Worm (Caenorhabditis elegans) whole organism, L4/young adult: Measurements from ENCODE around the gene ZK370.4.

Experiments used
- W03F9.2 ChIP-seq: fragments of 150-350 bp; optimal IDR thresholded peaks from 2 replicates; lab custom pipeline; 2014; ENCODE audit warnings: missing biosample characterization, missing genetic modification characterization
- dao-5 ChIP-seq: sonication (generic microtip); optimal IDR thresholded peaks from 2 replicates; lab custom pipeline; 2016; ENCODE audit warnings: missing genotype, missing genetic modification characterization, moderate library complexity, missing compliant biosample characterization
- him-1 ChIP-seq: sonication (generic microtip); optimal IDR thresholded peaks from 2 replicates; lab custom pipeline; 2016; ENCODE audit warnings: missing genotype, missing genetic modification reagents, missing genetic modification characterization, missing compliant biosample characterization

The ZK370.4 gene

DNA sequence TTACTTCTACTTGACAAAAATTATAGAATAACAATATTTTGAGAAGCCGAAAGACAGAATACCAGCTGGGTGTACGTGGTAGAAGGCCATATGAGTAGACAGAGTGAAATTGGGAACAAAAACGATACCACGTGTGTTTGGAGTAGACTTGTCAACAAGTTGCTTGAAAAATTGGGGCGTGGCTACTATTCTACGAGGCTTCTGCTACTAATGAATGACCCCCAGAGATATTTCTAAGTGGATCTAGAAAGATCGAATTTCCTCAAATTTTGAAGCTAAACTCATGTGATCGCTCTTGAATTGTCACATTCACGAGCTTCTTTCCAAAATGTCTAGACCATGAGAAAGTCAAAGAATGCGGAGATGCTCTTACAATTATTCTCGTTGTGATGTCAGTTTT is 30.8 kb upstream of the ZK370.4 start:
- TF ChIP-seq dao-5 (tag; lab: Kevin White, UChicago) (no peak), W03F9.2 (no peak), him-1 (tag; lab: Kevin White, UChicago) (no peak)

DNA sequence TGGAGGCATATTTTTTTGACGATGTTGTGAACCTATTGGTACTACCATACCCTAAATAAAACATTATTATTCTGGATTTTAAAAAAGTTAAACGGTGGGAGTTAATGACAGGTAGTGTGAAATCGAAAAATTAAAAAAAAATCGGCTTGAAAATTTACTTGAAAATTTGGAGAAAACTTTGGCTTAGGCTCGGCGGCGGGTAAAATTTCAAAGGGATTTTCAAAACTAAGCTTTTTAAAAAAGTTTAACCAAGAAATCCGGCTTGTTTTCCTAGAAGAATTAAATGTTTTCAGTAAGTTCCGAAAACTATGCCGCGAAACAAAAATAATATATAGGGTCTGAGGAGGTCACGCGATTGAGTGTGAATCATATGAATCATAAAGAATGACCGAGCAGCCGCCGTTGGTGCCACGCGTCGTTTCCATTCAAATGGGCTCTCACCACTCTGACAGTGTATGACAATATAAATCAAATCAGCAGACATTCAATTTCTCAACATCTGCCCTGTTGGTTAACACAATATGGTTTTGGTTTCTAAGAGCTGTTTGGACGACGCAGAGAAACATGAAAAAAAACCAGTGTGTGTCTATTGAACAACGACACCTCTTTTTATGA is 29.9 kb upstream of the ZK370.4 start, which contains the start of gene aak-1:
aak-1 (minus strand) TSS at position 51 of the 615 bp plus-strand sequence.
- TF ChIP-seq W03F9.2 (no peak), dao-5 (tag; lab: Kevin White, UChicago) (no peak), him-1 (tag; lab: Kevin White, UChicago) (no peak)

DNA sequence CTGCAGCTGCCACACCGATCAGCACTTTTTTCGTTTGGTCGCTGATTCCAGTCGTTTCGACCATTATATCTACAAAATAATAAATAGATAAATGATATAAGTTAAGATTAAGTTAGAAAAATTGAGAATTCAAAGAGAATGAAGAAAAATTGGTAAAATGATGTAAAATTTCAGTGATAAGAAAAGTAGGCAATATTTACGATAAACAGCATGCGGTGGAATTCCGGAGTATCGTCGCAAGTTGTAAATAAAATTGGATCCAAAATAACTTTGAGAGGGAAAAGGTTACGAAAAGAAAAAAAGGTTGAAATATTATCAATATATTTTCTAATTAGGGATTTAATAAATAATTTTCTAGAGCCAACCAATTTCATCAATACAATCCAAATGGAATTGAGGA is 23.5 kb upstream of the ZK370.4 start, which contains the start of gene tomm-70:
tomm-70 (minus strand) TSS at position 69 of the 400 bp plus-strand sequence.
- TF ChIP-seq dao-5 (tag; lab: Kevin White, UChicago) (no peak), W03F9.2 (no peak), him-1 (tag; lab: Kevin White, UChicago) (no peak)

DNA sequence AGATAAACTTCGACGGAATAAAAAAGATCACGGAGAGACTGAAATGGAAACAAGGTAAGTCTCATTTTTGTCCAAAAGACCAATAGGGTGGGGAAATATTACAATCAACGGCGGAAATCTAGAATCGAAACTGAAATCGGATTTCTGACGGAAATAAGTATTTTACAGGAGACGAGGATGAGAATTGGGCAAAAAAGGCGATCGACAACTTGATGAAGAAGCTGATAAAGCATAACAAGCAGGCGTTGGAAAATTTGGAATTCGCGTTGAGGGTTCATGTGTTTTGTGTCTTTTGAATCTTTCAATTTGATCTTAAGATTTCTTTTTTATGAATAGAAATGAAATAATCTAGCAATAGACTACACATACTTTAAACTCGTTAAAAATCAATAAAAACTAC is 19.4 kb upstream of the ZK370.4 start, which contains the start of gene ugtp-1:
ugtp-1 (minus strand) TSS at position 101 of the 400 bp plus-strand sequence.
- TF ChIP-seq W03F9.2 (no peak), him-1 (tag; lab: Kevin White, UChicago) (no peak)

DNA sequence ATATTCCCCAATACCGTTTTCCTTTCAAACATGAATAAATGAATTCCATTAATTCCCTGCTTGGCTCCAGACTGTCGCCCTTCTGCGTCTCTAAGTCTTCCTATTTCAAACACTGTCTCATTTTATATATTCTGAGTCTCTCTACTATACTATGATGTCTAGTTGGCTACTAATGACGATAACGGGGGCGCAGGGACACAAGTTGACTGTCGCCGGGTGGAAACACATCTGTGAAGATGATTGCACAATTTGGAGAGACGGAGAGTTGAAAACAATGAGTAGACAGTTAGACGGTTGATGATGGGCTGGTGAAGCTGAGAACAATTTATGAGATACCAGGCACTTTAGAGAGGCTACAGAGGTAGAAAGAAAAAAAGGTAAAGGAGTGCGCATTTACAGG is 18.3 kb upstream of the ZK370.4 start, which contains the start of gene sma-2:
sma-2 (plus strand) TSS at position 194 of the 400 bp plus-strand sequence.
- TF ChIP-seq dao-5 (tag; lab: Kevin White, UChicago), result no peak
- TF ChIP-seq him-1 (tag; lab: Kevin White, UChicago), result no peak
- TF ChIP-seq W03F9.2, result no peak

DNA sequence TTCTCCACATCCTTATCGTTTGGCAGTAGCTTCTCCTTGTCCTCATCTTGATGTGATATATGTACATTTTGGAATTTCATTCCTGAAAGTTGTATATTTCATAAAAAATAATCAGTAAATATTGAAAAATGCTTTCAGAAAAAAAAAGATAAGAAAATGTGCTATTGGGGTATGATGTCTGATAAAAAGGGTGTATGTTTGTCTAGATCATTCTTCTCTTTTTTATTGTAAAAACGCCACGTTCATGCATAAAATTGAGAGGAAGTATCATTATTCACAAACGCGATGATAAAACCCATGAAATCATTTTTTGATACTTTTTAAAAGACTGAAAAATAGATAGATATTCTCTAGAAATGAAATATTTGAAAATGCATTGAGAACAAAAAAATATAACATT is 17.4 kb upstream of the ZK370.4 start:
- no peak for TF ChIP-seq dao-5 (tag; lab: Kevin White, UChicago)
- no peak for TF ChIP-seq him-1 (tag; lab: Kevin White, UChicago)
- TF ChIP-seq W03F9.2, result no peak

DNA sequence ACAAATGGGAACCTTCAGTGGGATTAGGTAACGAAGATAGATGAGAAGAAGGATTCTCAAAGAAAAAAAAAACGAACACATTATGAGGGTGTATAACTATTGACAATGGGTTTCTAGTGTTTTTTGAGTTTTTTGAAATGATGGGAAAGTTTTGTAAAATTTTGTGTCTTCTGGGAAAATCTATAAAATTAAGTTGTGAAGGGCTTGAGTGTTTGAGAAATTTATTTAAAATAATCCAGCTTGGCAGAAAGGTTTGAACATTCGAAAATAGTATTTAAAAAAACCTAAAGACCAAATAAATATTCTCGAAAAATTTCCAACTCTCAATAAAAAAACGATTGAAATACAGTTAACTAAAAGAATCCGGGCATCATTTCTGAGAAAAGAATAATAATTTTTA is 14.0 kb upstream of the ZK370.4 start:
- TF ChIP-seq dao-5 (tag; lab: Kevin White, UChicago), result no peak
- no peak for TF ChIP-seq W03F9.2
- no peak for TF ChIP-seq him-1 (tag; lab: Kevin White, UChicago)

DNA sequence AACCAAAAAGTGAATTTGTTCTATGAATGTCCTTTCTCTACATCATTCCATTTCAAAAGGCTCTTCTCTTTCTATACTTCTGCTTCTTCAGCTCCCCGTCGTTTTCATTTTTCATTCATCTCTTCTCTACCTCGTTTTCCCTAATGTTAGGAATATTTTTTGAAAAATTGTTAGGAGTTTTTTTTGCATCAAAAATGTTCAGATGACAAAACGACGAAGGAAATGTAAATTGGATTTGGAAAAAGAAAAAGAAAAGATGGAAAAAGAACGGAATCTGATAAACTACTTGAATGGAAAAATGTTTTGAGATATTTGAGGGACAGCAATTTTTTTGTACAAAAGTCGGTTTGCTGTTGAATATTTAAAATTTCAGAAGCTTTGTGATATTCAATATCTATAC is 13.6 kb upstream of the ZK370.4 start:
- no peak for TF ChIP-seq W03F9.2
- TF ChIP-seq him-1 (tag; lab: Kevin White, UChicago), result no peak
- TF ChIP-seq dao-5 (tag; lab: Kevin White, UChicago), result no peak

DNA sequence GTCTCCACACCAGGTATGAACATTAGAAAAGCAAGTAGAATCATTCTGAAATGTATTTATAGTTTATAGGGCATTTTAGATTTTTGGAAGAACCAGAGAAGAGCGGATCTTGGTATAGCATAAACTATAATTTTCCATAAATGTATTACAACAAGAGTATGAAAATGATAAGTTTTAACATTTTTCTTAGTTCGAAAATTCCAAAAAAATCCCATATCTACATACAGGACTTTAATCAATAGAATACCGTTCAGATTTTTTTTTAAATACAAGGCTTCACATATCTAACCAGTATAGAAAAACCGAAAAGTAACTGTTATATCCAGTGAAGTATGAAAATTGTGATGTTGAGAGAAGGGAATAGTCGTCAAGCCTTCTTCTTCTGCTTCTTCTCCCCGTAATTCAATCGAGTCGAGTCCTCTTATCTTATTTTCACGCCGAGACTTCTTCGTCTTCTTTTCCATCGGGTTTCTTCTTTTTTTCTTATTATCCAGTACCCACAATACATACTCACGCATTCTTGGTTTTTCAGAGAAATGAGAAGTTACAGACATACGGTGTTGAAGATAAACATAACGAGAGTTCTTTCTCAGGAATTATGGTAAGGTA is 12.7 kb upstream of the ZK370.4 start, which contains the start of gene ZK370.6:
ZK370.6 (minus strand) TSS at position 51 of the 609 bp plus-strand sequence.
- no peak for TF ChIP-seq dao-5 (tag; lab: Kevin White, UChicago)
- no peak for TF ChIP-seq W03F9.2
- no peak for TF ChIP-seq him-1 (tag; lab: Kevin White, UChicago)

DNA sequence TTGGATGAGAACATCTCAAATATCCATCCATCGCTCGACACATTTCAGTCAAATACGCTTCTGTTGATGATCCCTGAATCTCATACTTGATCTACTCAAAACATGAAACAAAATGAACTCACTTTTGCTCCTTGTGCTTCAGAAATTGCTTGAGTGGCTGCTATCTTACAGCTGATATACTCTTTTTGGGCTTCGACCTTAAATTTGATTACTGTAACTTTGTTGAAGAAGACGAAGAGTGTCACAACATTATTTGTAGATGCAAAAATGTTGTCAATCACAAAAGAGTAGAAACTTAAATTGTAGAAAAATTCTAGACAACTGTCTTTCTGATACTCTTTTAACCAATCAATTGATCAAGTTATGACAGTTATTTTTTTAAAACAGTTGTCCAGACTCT is 11.4 kb upstream of the ZK370.4 start:
- TF ChIP-seq dao-5 (tag; lab: Kevin White, UChicago) (no peak), W03F9.2 (no peak), him-1 (tag; lab: Kevin White, UChicago) (no peak)

DNA sequence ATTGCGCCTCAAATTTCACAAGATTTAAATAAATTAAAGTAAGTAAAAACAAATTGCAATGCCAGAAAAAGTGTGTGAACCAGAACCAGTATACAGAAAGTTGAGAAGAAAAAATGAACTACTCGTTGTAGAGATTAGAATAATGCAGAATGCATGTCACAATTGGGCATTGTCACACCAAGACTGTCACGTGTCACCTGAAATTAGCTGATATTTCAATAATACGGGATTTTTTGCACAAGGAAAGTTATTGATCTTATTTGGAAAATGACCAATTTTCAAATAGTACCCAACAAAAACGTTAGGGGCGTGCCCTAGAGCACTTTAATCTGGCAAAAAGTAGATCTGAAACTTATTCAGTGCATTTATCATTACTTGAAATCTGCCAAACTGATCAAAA is 10.7 kb upstream of the ZK370.4 start:
- TF ChIP-seq him-1 (tag; lab: Kevin White, UChicago) (no peak), dao-5 (tag; lab: Kevin White, UChicago) (no peak), W03F9.2 (no peak)

DNA sequence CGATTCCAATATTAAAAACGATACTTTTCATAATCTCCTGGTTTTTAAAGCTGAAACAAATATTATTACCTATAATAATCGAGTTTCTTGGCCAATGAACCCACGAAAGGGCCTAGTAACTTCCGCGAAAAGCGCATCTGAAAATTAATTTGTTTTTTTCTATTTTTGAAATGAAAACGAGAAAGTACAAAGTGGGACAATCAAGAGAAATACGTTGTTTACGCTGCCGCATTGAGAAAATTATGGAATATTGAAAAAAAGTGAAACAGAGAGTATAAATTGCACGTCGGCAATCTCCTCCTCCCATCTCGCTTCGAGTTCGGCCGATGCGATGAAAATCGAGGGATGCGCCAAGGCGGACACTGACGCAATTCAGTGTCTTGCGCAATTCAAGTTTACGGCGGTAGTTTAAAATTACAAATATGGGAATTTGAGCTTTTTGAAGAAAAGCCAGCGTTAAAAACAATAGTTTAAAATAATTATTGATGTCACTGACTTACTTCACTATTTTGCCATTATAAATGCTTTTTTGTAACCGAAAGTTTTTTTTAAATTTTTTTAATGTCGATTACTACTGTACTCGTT is 10.2 kb upstream of the ZK370.4 start, which contains the start of gene pdhk-2:
pdhk-2 (minus strand) TSS at position 137 of the 585 bp plus-strand sequence.
- TF ChIP-seq W03F9.2 (peak; percentile 91), dao-5 (tag; lab: Kevin White, UChicago) (no peak), him-1 (tag; lab: Kevin White, UChicago) (peak; percentile 93)

DNA sequence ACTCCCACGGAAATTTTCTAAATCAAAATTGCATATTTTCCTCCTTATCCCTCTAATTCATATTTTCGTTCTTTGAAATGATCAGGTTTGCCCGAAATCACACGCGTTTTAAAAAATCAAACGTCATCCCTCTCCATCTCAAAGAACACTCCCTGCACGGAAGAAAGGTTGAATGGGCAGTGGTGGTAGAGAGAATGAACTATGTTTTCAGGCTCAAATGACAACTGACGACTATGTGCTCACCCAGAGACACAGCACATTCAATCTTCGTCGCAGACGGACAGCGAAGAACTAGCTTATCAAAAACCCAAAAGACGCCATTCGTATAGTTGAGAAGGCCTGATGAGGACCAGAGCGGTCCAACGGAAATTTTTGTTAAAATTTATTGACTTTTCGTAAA is 8.6 kb upstream of the ZK370.4 start:
- TF ChIP-seq dao-5 (tag; lab: Kevin White, UChicago), result no peak
- no peak for TF ChIP-seq W03F9.2
- no peak for TF ChIP-seq him-1 (tag; lab: Kevin White, UChicago)

DNA sequence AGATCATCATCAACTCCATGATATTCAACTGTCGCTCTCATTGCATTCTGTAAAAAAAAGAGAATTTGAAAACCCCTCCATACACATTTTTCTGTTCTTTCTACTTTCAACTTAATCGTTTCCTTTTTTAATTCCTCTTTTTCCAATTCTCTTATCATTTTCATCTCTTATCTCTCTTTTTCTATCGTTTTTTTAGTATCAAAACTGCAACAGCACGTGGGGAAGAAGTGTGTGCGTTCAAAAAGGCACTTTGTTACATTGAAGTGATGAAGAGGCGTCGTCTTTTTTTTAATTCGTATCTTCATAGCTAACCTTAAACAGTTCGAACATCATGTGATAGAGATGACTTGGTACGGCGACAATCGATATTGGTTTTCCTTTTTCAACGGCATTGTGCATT is 7.9 kb upstream of the ZK370.4 start:
- no peak for TF ChIP-seq W03F9.2
- TF ChIP-seq dao-5 (tag; lab: Kevin White, UChicago), result no peak
- no peak for TF ChIP-seq him-1 (tag; lab: Kevin White, UChicago)
